Fruit fly (Drosophila melanogaster): ENCODE data around the gene CG15533.

Gene CG15533

DNA sequence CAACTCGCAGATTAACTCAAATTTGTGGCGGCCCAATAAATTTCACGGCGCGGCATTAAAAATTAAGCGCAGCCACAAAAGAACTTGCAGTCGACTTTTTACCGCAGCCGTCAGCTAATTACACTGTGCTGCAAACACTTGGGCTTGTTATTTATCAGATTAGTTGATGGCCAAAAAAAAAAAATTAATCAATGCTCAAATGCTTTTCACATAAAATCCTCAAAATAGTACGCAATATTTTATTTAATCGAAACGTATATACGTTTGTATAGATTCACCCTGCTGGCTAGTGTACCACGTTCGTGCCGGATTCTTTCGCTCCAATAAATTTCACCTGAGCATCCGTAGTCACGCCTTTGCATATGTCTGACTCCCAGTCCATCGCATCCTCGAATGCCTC, 14.8 kb upstream of the CG15533 start (continued):
- TF ChIP-seq CG9609 (GFP tag; optimal IDR thresholded peaks at IDR 0.05) (peak; percentile 7), Dp (GFP tag; optimal IDR thresholded peaks at IDR 0.05) (no peak), CG18262 (tag; optimal IDR thresholded peaks at IDR 0.05) (peak; percentile 53), fd102C (GFP tag; optimal IDR thresholded peaks at IDR 0.05) (no peak), CG30403 (GFP tag; optimal IDR thresholded peaks at IDR 0.05) (peak; percentile 54), Hr51 (GFP tag; optimal IDR thresholded peaks at IDR 0.05) (peak in 1 of 2 experiments; percentile 42), lov (optimal IDR thresholded peaks at IDR 0.05) (no peak), lov (GFP tag; IDR thresholded peaks at IDR 0.05) (0 out of 3 replicates have a peak, but pooled peaks have one; percentile 57), sens-2 (GFP tag; IDR thresholded peaks at IDR 0.05) (peak; percentile 40; the same call in 1 of the 2 replicates), tap (tag; optimal IDR thresholded peaks at IDR 0.05) (peak; percentile 17), sr (GFP tag; IDR thresholded peaks at IDR 0.05) (no peak), CG12219 (GFP tag; optimal IDR thresholded peaks at IDR 0.05) (peak; percentile 54), usp (GFP tag; optimal IDR thresholded peaks at IDR 0.05) (no peak), CG7357 (GFP tag; IDR thresholded peaks at IDR 0.05) (peak; percentile 53; the same call in 1 of the 3 replicates), CrebB (tag; optimal IDR thresholded peaks at IDR 0.05) (no peak), unc-4 (GFP tag; IDR thresholded peaks at IDR 0.05; ENCODE audit: partially characterized antibody) (no peak), CG3838 (GFP tag; optimal IDR thresholded peaks at IDR 0.05) (no peak), CG14050 (GFP tag; IDR thresholded peaks at IDR 0.05) (no peak), kni (GFP tag; optimal IDR thresholded peaks at IDR 0.05) (no peak), Doc2 (GFP tag; IDR thresholded peaks at IDR 0.05) (no peak), D19A (tag; optimal IDR thresholded peaks at IDR 0.05) (peak; percentile 16), CG7372 (GFP tag; IDR thresholded peaks at IDR 0.05) (peak; percentile 40; the same call in 1 of the 2 replicates), CG12391 (tag; optimal IDR thresholded peaks at IDR 0.05) (peak; percentile 59), tgo (GFP tag; IDR thresholded peaks at IDR 0.05) (peak; percentile 33; the same call in 1 of the 3 replicates), CG11560 (tag; IDR thresholded peaks at IDR 0.05) (no peak), tx (GFP tag; optimal IDR thresholded peaks at IDR 0.05) (no peak), CG3847 (GFP tag; IDR thresholded peaks at IDR 0.05) (no peak), ap (GFP tag; IDR thresholded peaks at IDR 0.05) (peak; percentile 63), CG8765 (GFP tag; IDR thresholded peaks at IDR 0.05) (peak; percentile 56; the same call in 1 of the 2 replicates), CG10274 (GFP tag; optimal IDR thresholded peaks at IDR 0.05) (no peak), en (GFP tag; optimal IDR thresholded peaks at IDR 0.05) (peak; percentile 17), bigmax (GFP tag; optimal IDR thresholded peaks at IDR 0.05) (no peak), CG31388 (GFP tag; optimal IDR thresholded peaks at IDR 0.05) (no peak), peb (GFP tag; IDR thresholded peaks at IDR 0.05) (no peak), Stat92E (GFP tag; optimal IDR thresholded peaks at IDR 0.05) (no peak), CG8281 (tag; optimal IDR thresholded peaks at IDR 0.05) (no peak), Optix (GFP tag; IDR thresholded peaks at IDR 0.05) (0 out of 3 replicates have a peak, but pooled peaks have one; percentile 39), CG4404 (GFP tag; IDR thresholded peaks at IDR 0.05) (no peak), bab2 (GFP tag; optimal IDR thresholded peaks at IDR 0.05) (peak; percentile 59), ab (GFP tag; optimal IDR thresholded peaks at IDR 0.05) (no peak), toy (GFP tag; IDR thresholded peaks at IDR 0.05) (no peak; the same call in 1 of the 2 replicates), BEAF-32 (GFP tag; optimal IDR thresholded peaks at IDR 0.05) (no peak), CG33213 (GFP tag; optimal IDR thresholded peaks at IDR 0.05) (no peak), run (tag; optimal IDR thresholded peaks at IDR 0.05) (peak; percentile 21), ftz-f1 (GFP tag; optimal IDR thresholded peaks at IDR 0.05) (no peak), slbo (GFP tag; IDR thresholded peaks at IDR 0.05) (no peak; the same call in 1 of the 2 replicates), sima (GFP tag; optimal IDR thresholded peaks at IDR 0.05) (no peak), CG12155 (GFP tag; optimal IDR thresholded peaks at IDR 0.05) (peak; percentile 9), seq (GFP tag; IDR thresholded peaks at IDR 0.05) (0 out of 2 replicates have a peak, but pooled peaks have one; percentile 22), nerfin-2 (GFP tag; IDR thresholded peaks at IDR 0.05; ENCODE audit: partially characterized antibody) (no peak), scrt (GFP tag; optimal IDR thresholded peaks at IDR 0.05) (peak; percentile 20)

All from whole organism, embryonic.